Worm (Caenorhabditis elegans): ENCODE data around the gene T24A6.20.

Gene T24A6.20

DNA sequence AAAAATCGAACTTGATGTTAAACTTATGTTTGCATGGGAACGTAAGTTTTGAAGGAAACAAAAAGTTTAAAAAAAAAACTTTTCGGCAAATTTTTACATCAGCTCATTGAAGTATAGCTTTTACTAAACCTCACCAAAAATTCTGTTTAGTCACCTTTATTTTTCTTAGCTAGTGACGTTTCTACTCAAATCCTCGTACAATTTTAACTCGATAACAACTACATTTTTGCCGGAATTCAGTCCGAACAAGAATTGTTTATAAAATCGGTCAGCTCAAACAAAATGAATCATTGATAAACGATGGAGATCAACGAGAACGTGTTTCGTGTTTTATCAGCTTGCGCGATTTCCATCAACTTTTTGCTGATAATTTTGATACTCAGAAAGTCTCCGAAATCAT is 26.1 kb upstream of the T24A6.20 start, which contains the start of gene str-260:
TSS of gene str-260 (plus strand) at position 301 of the 400 bp plus-strand sequence.
- TF ChIP-seq lsy-2 (tag; optimal IDR thresholded peaks at IDR 0.05) (no peak), ets-5 (GFP tag; IDR thresholded peaks at IDR 0.05) (no peak), efl-1 (optimal IDR thresholded peaks at IDR 0.05) (no peak), efl-1 (GFP tag; optimal IDR thresholded peaks at IDR 0.05 in 1 of 2) (no peak), aha-1 (tag; optimal IDR thresholded peaks at IDR 0.05) (no peak), ama-1 (optimal IDR thresholded peaks at IDR 0.05) (no peak), egl-13 (tag; optimal IDR thresholded peaks at IDR 0.05) (no peak), nhr-71 (tag; optimal IDR thresholded peaks at IDR 0.05) (no peak), fkh-4 (tag; optimal IDR thresholded peaks at IDR 0.05; ENCODE audit: borderline replicate concordance) (no peak), ceh-90 (tag; optimal IDR thresholded peaks at IDR 0.05) (no peak), nhr-11 (tag; optimal IDR thresholded peaks at IDR 0.05) (no peak), elt-2 (tag; optimal IDR thresholded peaks at IDR 0.05) (no peak), hlh-17 (GFP tag; optimal IDR thresholded peaks at IDR 0.05; ENCODE audit: borderline replicate concordance) (no peak), fkh-10 (GFP tag; optimal IDR thresholded peaks at IDR 0.05) (no peak), ztf-11 (tag; optimal IDR thresholded peaks at IDR 0.05) (no peak)

DNA sequence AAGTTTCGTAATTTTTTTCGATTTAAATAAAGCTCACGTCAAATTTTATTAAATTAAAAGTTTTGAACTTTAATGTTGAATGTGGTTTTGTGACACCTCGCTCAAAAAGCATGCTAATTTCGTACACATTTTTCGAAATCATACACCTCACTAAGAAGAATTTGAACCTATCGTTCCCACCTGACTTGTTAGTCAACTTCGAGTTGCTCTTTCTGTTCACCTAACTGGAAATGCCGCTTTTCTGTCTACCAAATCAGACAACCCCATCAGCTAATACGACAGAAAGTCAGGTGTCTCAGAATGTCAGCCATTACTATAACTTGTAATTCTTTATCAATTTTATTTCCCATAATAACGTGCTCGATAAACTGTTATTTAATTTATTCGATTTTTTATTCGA is 22.5 kb upstream of the T24A6.20 start, which contains the start of gene srbc-66:
TSS of gene srbc-66 (plus strand) at position 301 of the 400 bp plus-strand sequence.
- TF ChIP-seq lin-14 (GFP tag; optimal IDR thresholded peaks at IDR 0.05): no peak
- TF ChIP-seq nhr-85 (tag): no peak
- no peak for TF ChIP-seq sptf-1 (tag; optimal IDR thresholded peaks at IDR 0.05)
- TF ChIP-seq fkh-10 (GFP tag; optimal IDR thresholded peaks at IDR 0.05): no peak
- TF ChIP-seq fkh-8 (tag; optimal IDR thresholded peaks at IDR 0.05): peak; percentile 35
- TF ChIP-seq dpl-1 (GFP tag; optimal IDR thresholded peaks at IDR 0.05): no peak
- no peak for TF ChIP-seq mep-1 (tag; optimal IDR thresholded peaks at IDR 0.05)
- no peak for TF ChIP-seq pax-3 (tag; optimal IDR thresholded peaks at IDR 0.05)
- TF ChIP-seq nhr-47 (tag; optimal IDR thresholded peaks at IDR 0.05): no peak

DNA sequence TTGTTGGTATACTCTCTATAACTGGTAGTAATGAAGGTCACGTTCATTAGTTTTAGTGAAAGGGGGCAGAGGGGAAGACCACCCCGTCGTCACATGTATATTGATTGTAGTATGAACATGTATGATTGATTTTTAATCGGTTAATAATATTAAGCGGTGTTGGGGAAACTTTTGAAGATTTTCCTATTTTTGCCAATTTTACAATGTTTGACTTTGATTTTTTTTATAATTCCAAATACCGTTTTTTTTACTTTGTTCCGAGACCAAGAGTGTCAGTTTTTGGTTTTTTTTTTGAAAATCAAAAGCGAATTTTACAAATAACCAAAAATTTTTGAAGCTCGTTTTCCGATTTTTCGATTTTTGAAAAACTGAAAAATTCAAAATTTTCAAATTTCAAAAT is 17.7 kb upstream of the T24A6.20 start, which contains the start of gene nhr-221:
TSS of gene nhr-221 (minus strand) at position 101 of the 400 bp plus-strand sequence.
- TF ChIP-seq elt-3 (tag; optimal IDR thresholded peaks at IDR 0.05) (no peak), efl-1 (optimal IDR thresholded peaks at IDR 0.05) (no peak), efl-1 (GFP tag; optimal IDR thresholded peaks at IDR 0.05 in 1 of 2) (peak in 1 of 2 experiments; percentile 47)

DNA sequence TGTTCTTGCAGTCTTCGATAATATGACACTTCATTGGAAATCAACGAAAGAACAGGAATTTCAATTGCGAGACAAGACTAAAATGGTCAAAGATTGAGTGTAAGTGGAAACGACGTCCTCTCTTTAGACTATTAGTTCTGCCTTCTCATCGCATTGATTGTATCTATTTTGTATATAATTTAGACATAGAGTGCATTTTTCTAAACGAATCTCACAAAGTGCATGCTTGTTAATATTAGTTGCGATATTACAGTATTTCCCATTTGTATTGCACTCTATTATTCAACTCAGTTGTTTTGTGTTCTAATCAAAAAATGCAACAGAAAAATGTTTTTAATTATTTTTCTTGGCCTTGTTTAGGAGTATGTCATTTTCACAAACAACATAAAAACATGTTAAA is 14.6 kb upstream of the T24A6.20 start, which contains the start of gene nhr-93:
TSS of gene nhr-93 (minus strand) at position 101 of the 400 bp plus-strand sequence.
- TF ChIP-seq lsy-2 (tag; optimal IDR thresholded peaks at IDR 0.05) (no peak), unc-30 (tag; optimal IDR thresholded peaks at IDR 0.05) (no peak), dsc-1 (tag; optimal IDR thresholded peaks at IDR 0.05) (no peak), fkh-10 (GFP tag; optimal IDR thresholded peaks at IDR 0.05) (no peak), unc-98 (GFP tag; IDR thresholded peaks at IDR 0.05) (no peak), hlh-17 (GFP tag; optimal IDR thresholded peaks at IDR 0.05; ENCODE audit: borderline replicate concordance) (no peak), grh-1 (GFP tag; IDR thresholded peaks at IDR 0.05) (no peak), zag-1 (tag; optimal IDR thresholded peaks at IDR 0.05) (no peak), nhr-71 (tag; optimal IDR thresholded peaks at IDR 0.05) (no peak), unc-86 (tag; optimal IDR thresholded peaks at IDR 0.05) (no peak), lir-3 (tag; optimal IDR thresholded peaks at IDR 0.05; ENCODE audit: poor library complexity) (no peak), fkh-4 (tag; optimal IDR thresholded peaks at IDR 0.05; ENCODE audit: borderline replicate concordance) (no peak), ces-1 (GFP tag; optimal IDR thresholded peaks at IDR 0.05) (no peak), hlh-4 (tag; optimal IDR thresholded peaks at IDR 0.05) (no peak), egl-13 (tag; optimal IDR thresholded peaks at IDR 0.05) (no peak), swsn-7 (tag; optimal IDR thresholded peaks at IDR 0.05) (no peak), C34B4.2 (tag; optimal IDR thresholded peaks at IDR 0.05) (no peak), nhr-84 (tag; optimal IDR thresholded peaks at IDR 0.05) (no peak)

All from whole organism, L1 larva.